Worm (Caenorhabditis elegans): ENCODE measurements around the gene lpr-3.
A peak's percentile ranks its signal among the peaks of the same experiment; 100 is the strongest.

Gene lpr-3

DNA sequence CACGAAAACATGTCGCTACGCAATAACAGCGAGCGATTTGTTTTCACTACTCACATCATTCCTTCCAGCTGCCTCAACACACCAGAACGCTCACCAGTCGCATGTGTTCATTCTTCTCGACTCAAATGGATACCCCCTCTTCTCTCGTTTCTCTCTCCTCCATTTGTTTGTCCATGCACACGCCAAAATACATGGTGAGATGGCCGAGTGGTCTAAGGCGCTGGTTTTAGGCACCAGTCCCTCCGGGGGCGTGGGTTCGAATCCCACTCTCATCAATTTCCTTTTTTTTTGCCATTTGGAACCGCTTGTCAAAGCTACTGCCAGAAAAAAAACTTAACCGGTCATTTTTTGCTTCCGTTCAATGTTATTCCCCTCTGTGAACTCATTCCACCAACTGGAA is 38.3 kb downstream of the lpr-3 start (continued):
- no peak for TF ChIP-seq sea-2 (GFP tag; IDR thresholded peaks at IDR 0.05)
- TF ChIP-seq tbp1 (GFP tag; optimal IDR thresholded peaks at IDR 0.05): peak; percentile 93
- TF ChIP-seq chd-7 (tag; optimal IDR thresholded peaks at IDR 0.05): no peak
- no peak for TF ChIP-seq Y79H2A.3 (GFP tag; conservative IDR thresholded peaks at IDR 0.05)
- no peak for TF ChIP-seq madf-6 (GFP tag; IDR thresholded peaks at IDR 0.05)
- peak; percentile 61 for TF ChIP-seq F23B12.7 (tag; optimal IDR thresholded peaks at IDR 0.05; ENCODE audit: insufficient read depth)
- peak; percentile 50 for TF ChIP-seq tlf-1 (GFP tag; optimal IDR thresholded peaks at IDR 0.05)
- TF ChIP-seq him-1 (tag; optimal IDR thresholded peaks at IDR 0.05): peak; percentile 94
- peak; percentile 84 for TF ChIP-seq hmg-1.2 (GFP tag; IDR thresholded peaks at IDR 0.05)
- TF ChIP-seq die-1 (tag; optimal IDR thresholded peaks at IDR 0.05): peak; percentile 84
- peak; percentile 70; the same call in 1 of the 2 replicates for TF ChIP-seq F39B2.1 (GFP tag; IDR thresholded peaks at IDR 0.05)
- TF ChIP-seq mel-28 (tag; optimal IDR thresholded peaks at IDR 0.05; ENCODE audit: borderline replicate concordance): peak; percentile 71
- 0 out of 2 replicates have a peak, but pooled peaks have one; percentile 76 for TF ChIP-seq bed-1 (GFP tag; IDR thresholded peaks at IDR 0.05)
- TF ChIP-seq nhr-27 (tag; optimal IDR thresholded peaks at IDR 0.05): peak; percentile 61
- TF ChIP-seq unc-62 (GFP tag; optimal IDR thresholded peaks at IDR 0.05): no peak
- peak; percentile 12 for TF ChIP-seq ztf-3 (GFP tag; optimal IDR thresholded peaks at IDR 0.05)
- peak; percentile 80; the same call in 1 of the 2 replicates for TF ChIP-seq nfyb-1 (GFP tag; IDR thresholded peaks at IDR 0.05)
- TF ChIP-seq rcor-1 (GFP tag; IDR thresholded peaks at IDR 0.05): peak; percentile 92
- peak; percentile 56 to 64 for TF ChIP-seq let-607 (tag; optimal IDR thresholded peaks at IDR 0.05)
- TF ChIP-seq mcd-1 (GFP tag; IDR thresholded peaks at IDR 0.05): peak; percentile 79
- TF ChIP-seq repo-1 (tag; optimal IDR thresholded peaks at IDR 0.05): peak; percentile 89
- peak; percentile 81 for TF ChIP-seq ets-4 (GFP tag; optimal IDR thresholded peaks at IDR 0.05)
- peak; percentile 4 for TF ChIP-seq F57C9.4 (tag; optimal IDR thresholded peaks at IDR 0.05)
- TF ChIP-seq mes-4 (tag; optimal IDR thresholded peaks at IDR 0.05): peak; percentile 61
- peak; percentile 21 for TF ChIP-seq snpc-1.3 (tag; optimal IDR thresholded peaks at IDR 0.05; ENCODE audit: insufficient read depth)
- peak; percentile 51; the same call in 1 of the 2 replicates for TF ChIP-seq cebp-1 (GFP tag; IDR thresholded peaks at IDR 0.05)
- TF ChIP-seq cebp-1 (tag; optimal IDR thresholded peaks at IDR 0.05): peak; percentile 83
- no peak for TF ChIP-seq nfya-2 (GFP tag; IDR thresholded peaks at IDR 0.05)
- TF ChIP-seq lin-26 (GFP tag; IDR thresholded peaks at IDR 0.05): peak; percentile 83
- TF ChIP-seq attf-5 (GFP tag; optimal IDR thresholded peaks at IDR 0.05): peak; percentile 63
- peak; percentile 77 for TF ChIP-seq T07F8.4 (tag; optimal IDR thresholded peaks at IDR 0.05)
- TF ChIP-seq hrde-1 (tag; optimal IDR thresholded peaks at IDR 0.05; ENCODE audit: borderline replicate concordance): peak; percentile 69
- no peak for TF ChIP-seq lsy-27 (tag; optimal IDR thresholded peaks at IDR 0.05; ENCODE audit: borderline replicate concordance, insufficient read depth)
- TF ChIP-seq ekl-4 (GFP tag; IDR thresholded peaks at IDR 0.05): peak; percentile 84
- TF ChIP-seq ceh-79 (tag; optimal IDR thresholded peaks at IDR 0.05): peak; percentile 46
- peak in 1 of 3 experiments; percentile 75 for TF ChIP-seq lin-35 (GFP tag; optimal IDR thresholded peaks at IDR 0.05)
- TF ChIP-seq ceh-58 (GFP tag; IDR thresholded peaks at IDR 0.05): 0 out of 2 replicates have a peak, but pooled peaks have one; percentile 75
- peak; percentile 51; the same call in 1 of the 2 replicates for TF ChIP-seq attf-6 (GFP tag; IDR thresholded peaks at IDR 0.05)
- TF ChIP-seq ztf-26 (tag; optimal IDR thresholded peaks at IDR 0.05): peak; percentile 92
- TF ChIP-seq ztf-18 (tag; optimal IDR thresholded peaks at IDR 0.05): peak; percentile 36
- TF ChIP-seq madf-8 (GFP tag; conservative IDR thresholded peaks at IDR 0.05): no peak
- TF ChIP-seq madf-10 (tag; optimal IDR thresholded peaks at IDR 0.05): peak; percentile 86
- no peak for TF ChIP-seq pha-4 (tag; optimal IDR thresholded peaks at IDR 0.05)
- no peak for TF ChIP-seq zfh-2 (GFP tag; conservative IDR thresholded peaks at IDR 0.05)
